Worm (Caenorhabditis elegans): Measurements from ENCODE around the gene jtr-1.

jtr-1 gene

ce11 chrIV:1435159-1435558 is 14.4 kb downstream of the jtr-1 start:
- TF ChIP-seq T22C8.4 (GFP tag; IDR thresholded peaks at IDR 0.05), result peak; percentile 97
- no peak for TF ChIP-seq flt-1 (GFP tag; IDR thresholded peaks at IDR 0.05)

ce11 chrIV:1437625-1438024 is 16.9 kb downstream of the jtr-1 start:
- TF ChIP-seq ztf-29 (GFP tag; IDR thresholded peaks at IDR 0.05) (no peak), T22C8.4 (GFP tag; IDR thresholded peaks at IDR 0.05) (peak; percentile 37; the same call in 1 of the 2 replicates)

ce11 chrIV:1443514-1443913 is 22.8 kb downstream of the jtr-1 start:
- TF ChIP-seq klf-2 (GFP tag; conservative IDR thresholded peaks at IDR 0.05) (no peak), ztf-29 (GFP tag; IDR thresholded peaks at IDR 0.05) (no peak), ztf-23 (GFP tag; IDR thresholded peaks at IDR 0.05) (no peak), flt-1 (GFP tag; IDR thresholded peaks at IDR 0.05) (no peak), T22C8.4 (GFP tag; IDR thresholded peaks at IDR 0.05) (peak; percentile 95)

- no peak for TF ChIP-seq med-1 (GFP tag; optimal IDR thresholded peaks at IDR 0.05; ENCODE audit: insufficient read depth)
- no peak for TF ChIP-seq cog-1 (tag; optimal IDR thresholded peaks at IDR 0.05)
- no peak for TF ChIP-seq tab-1 (GFP tag; IDR thresholded peaks at IDR 0.05)
- TF ChIP-seq T22C8.4 (GFP tag; IDR thresholded peaks at IDR 0.05), result peak; percentile 35; the same call in 1 of the 2 replicates
- no peak for TF ChIP-seq flt-1 (GFP tag; IDR thresholded peaks at IDR 0.05)
Measured at ce11 chrIV:1443997-1444678, 23.4 kb downstream of the jtr-1 start.

- TF ChIP-seq ztf-23 (GFP tag; IDR thresholded peaks at IDR 0.05) (no peak), med-1 (GFP tag; optimal IDR thresholded peaks at IDR 0.05; ENCODE audit: insufficient read depth) (no peak), ref-1 (GFP tag; conservative IDR thresholded peaks at IDR 0.05) (no peak), cog-1 (tag; optimal IDR thresholded peaks at IDR 0.05) (no peak), T22C8.4 (GFP tag; IDR thresholded peaks at IDR 0.05) (no peak), tab-1 (GFP tag; IDR thresholded peaks at IDR 0.05) (no peak), ztf-29 (GFP tag; IDR thresholded peaks at IDR 0.05) (no peak), klf-2 (GFP tag; conservative IDR thresholded peaks at IDR 0.05) (no peak), flt-1 (GFP tag; IDR thresholded peaks at IDR 0.05) (no peak)
Measured at ce11 chrIV:1445920-1446319, 25.2 kb downstream of the jtr-1 start, which contains the start of gene clp-7. Gene clp-7, minus strand, starts transcription at chrIV:1445966.

ce11 chrIV:1452480-1452879 is 31.8 kb downstream of the jtr-1 start:
- no peak for TF ChIP-seq tab-1 (GFP tag; IDR thresholded peaks at IDR 0.05)
- no peak for TF ChIP-seq flt-1 (GFP tag; IDR thresholded peaks at IDR 0.05)
- TF ChIP-seq cog-1 (tag; optimal IDR thresholded peaks at IDR 0.05), result no peak
- TF ChIP-seq T22C8.4 (GFP tag; IDR thresholded peaks at IDR 0.05), result no peak
- no peak for TF ChIP-seq med-1 (GFP tag; optimal IDR thresholded peaks at IDR 0.05; ENCODE audit: insufficient read depth)
- no peak for TF ChIP-seq ztf-23 (GFP tag; IDR thresholded peaks at IDR 0.05)
- no peak for TF ChIP-seq ztf-29 (GFP tag; IDR thresholded peaks at IDR 0.05)
- TF ChIP-seq klf-2 (GFP tag; conservative IDR thresholded peaks at IDR 0.05), result no peak
- TF ChIP-seq ref-1 (GFP tag; conservative IDR thresholded peaks at IDR 0.05), result no peak

ce11 chrIV:1453451-1453850 is 32.7 kb downstream of the jtr-1 start:
- TF ChIP-seq tab-1 (GFP tag; IDR thresholded peaks at IDR 0.05) (no peak), ztf-29 (GFP tag; IDR thresholded peaks at IDR 0.05) (no peak), ref-1 (GFP tag; conservative IDR thresholded peaks at IDR 0.05) (no peak), med-1 (GFP tag; optimal IDR thresholded peaks at IDR 0.05; ENCODE audit: insufficient read depth) (no peak), klf-2 (GFP tag; conservative IDR thresholded peaks at IDR 0.05) (no peak), cog-1 (tag; optimal IDR thresholded peaks at IDR 0.05) (no peak), ztf-23 (GFP tag; IDR thresholded peaks at IDR 0.05) (no peak), T22C8.4 (GFP tag; IDR thresholded peaks at IDR 0.05) (no peak), flt-1 (GFP tag; IDR thresholded peaks at IDR 0.05) (no peak)

ce11 chrIV:1454194-1454593 is 33.5 kb downstream of the jtr-1 start:
- TF ChIP-seq flt-1 (GFP tag; IDR thresholded peaks at IDR 0.05) (no peak), klf-2 (GFP tag; conservative IDR thresholded peaks at IDR 0.05) (no peak), ref-1 (GFP tag; conservative IDR thresholded peaks at IDR 0.05) (no peak), ztf-23 (GFP tag; IDR thresholded peaks at IDR 0.05) (no peak), tab-1 (GFP tag; IDR thresholded peaks at IDR 0.05) (no peak), T22C8.4 (GFP tag; IDR thresholded peaks at IDR 0.05) (no peak), ztf-29 (GFP tag; IDR thresholded peaks at IDR 0.05) (no peak), cog-1 (tag; optimal IDR thresholded peaks at IDR 0.05) (no peak), med-1 (GFP tag; optimal IDR thresholded peaks at IDR 0.05; ENCODE audit: insufficient read depth) (no peak)

- TF ChIP-seq ztf-29 (GFP tag; IDR thresholded peaks at IDR 0.05) (no peak), cog-1 (tag; optimal IDR thresholded peaks at IDR 0.05) (no peak), ztf-23 (GFP tag; IDR thresholded peaks at IDR 0.05) (no peak)
Measured at ce11 chrIV:1455006-1455405, 34.3 kb downstream of the jtr-1 start.

ce11 chrIV:1456775-1457174 is 36.0 kb downstream of the jtr-1 start, which contains the start of gene nadk-1:
Gene nadk-1, plus strand, starts transcription at chrIV:1457075.
- no peak for TF ChIP-seq ztf-29 (GFP tag; IDR thresholded peaks at IDR 0.05)
- TF ChIP-seq klf-2 (GFP tag; conservative IDR thresholded peaks at IDR 0.05), result no peak
- no peak for TF ChIP-seq tab-1 (GFP tag; IDR thresholded peaks at IDR 0.05)
- TF ChIP-seq cog-1 (tag; optimal IDR thresholded peaks at IDR 0.05), result no peak
- no peak for TF ChIP-seq med-1 (GFP tag; optimal IDR thresholded peaks at IDR 0.05; ENCODE audit: insufficient read depth)
- no peak for TF ChIP-seq ztf-23 (GFP tag; IDR thresholded peaks at IDR 0.05)

ce11 chrIV:1458192-1458591 is 37.5 kb downstream of the jtr-1 start:
- no peak for TF ChIP-seq med-1 (GFP tag; optimal IDR thresholded peaks at IDR 0.05; ENCODE audit: insufficient read depth)
- no peak for TF ChIP-seq ref-1 (GFP tag; conservative IDR thresholded peaks at IDR 0.05)
- TF ChIP-seq ztf-29 (GFP tag; IDR thresholded peaks at IDR 0.05), result no peak
- TF ChIP-seq cog-1 (tag; optimal IDR thresholded peaks at IDR 0.05), result no peak
- no peak for TF ChIP-seq ztf-23 (GFP tag; IDR thresholded peaks at IDR 0.05)
- no peak for TF ChIP-seq flt-1 (GFP tag; IDR thresholded peaks at IDR 0.05)
- TF ChIP-seq T22C8.4 (GFP tag; IDR thresholded peaks at IDR 0.05), result no peak
- TF ChIP-seq tab-1 (GFP tag; IDR thresholded peaks at IDR 0.05), result no peak
- no peak for TF ChIP-seq klf-2 (GFP tag; conservative IDR thresholded peaks at IDR 0.05)
